Worm (Caenorhabditis elegans): ENCODE measurements around the gene aqp-2.

The aqp-2 gene

ce11 chrII:9277153-9277552 lies 15.4 kb upstream of the aqp-2 start:
- TF ChIP-seq tbp1 (GFP tag; optimal IDR thresholded peaks at IDR 0.05) (no peak), ceh-27 (GFP tag; optimal IDR thresholded peaks at IDR 0.05) (no peak), ceh-58 (GFP tag; IDR thresholded peaks at IDR 0.05) (no peak)

ce11 chrII:9275173-9275572 lies 13.4 kb upstream of the aqp-2 start:
- TF ChIP-seq zim-3 (tag; optimal IDR thresholded peaks at IDR 0.05) (peak; percentile 59), madf-3 (GFP tag; IDR thresholded peaks at IDR 0.05) (peak; percentile 64; the same call in 1 of the 2 replicates), zfh-2 (GFP tag; conservative IDR thresholded peaks at IDR 0.05) (no peak), lsl-1 (GFP tag; optimal IDR thresholded peaks at IDR 0.05) (no peak), hsf-1 (GFP tag; IDR thresholded peaks at IDR 0.05) (no peak), madf-6 (GFP tag; IDR thresholded peaks at IDR 0.05) (peak; percentile 22; the same call in 1 of the 2 replicates), ekl-4 (GFP tag; IDR thresholded peaks at IDR 0.05) (no peak), atf-7 (tag; optimal IDR thresholded peaks at IDR 0.05) (no peak), nfya-1 (tag; optimal IDR thresholded peaks at IDR 0.05; ENCODE audit: borderline replicate concordance, insufficient read depth) (no peak), tlf-1 (GFP tag; optimal IDR thresholded peaks at IDR 0.05) (no peak), cebp-1 (GFP tag; IDR thresholded peaks at IDR 0.05) (no peak), cebp-1 (tag; optimal IDR thresholded peaks at IDR 0.05) (peak; percentile 4), ceh-58 (GFP tag; IDR thresholded peaks at IDR 0.05) (peak; percentile 75; the same call in 1 of the 2 replicates)

ce11 chrII:9274734-9275133 lies 13.0 kb upstream of the aqp-2 start:
- no peak for TF ChIP-seq cebp-1 (GFP tag; IDR thresholded peaks at IDR 0.05)
- no peak for TF ChIP-seq cebp-1 (tag; optimal IDR thresholded peaks at IDR 0.05)
- no peak for TF ChIP-seq tbx-9 (tag; optimal IDR thresholded peaks at IDR 0.05; ENCODE audit: borderline replicate concordance)
- no peak for TF ChIP-seq F57C9.4 (tag; optimal IDR thresholded peaks at IDR 0.05)
- no peak for TF ChIP-seq gei-17 (GFP tag; optimal IDR thresholded peaks at IDR 0.05)
- no peak for TF ChIP-seq atf-7 (tag; optimal IDR thresholded peaks at IDR 0.05)
- no peak for TF ChIP-seq ztf-18 (tag; optimal IDR thresholded peaks at IDR 0.05)
- TF ChIP-seq mcd-1 (GFP tag; IDR thresholded peaks at IDR 0.05) = no peak
- peak; percentile 22 for TF ChIP-seq xnd-1 (tag; optimal IDR thresholded peaks at IDR 0.05)
- no peak for TF ChIP-seq F55B11.4 (tag; optimal IDR thresholded peaks at IDR 0.05; ENCODE audit: borderline replicate concordance, insufficient read depth)
- TF ChIP-seq K11D2.4 (GFP tag; IDR thresholded peaks at IDR 0.05) = no peak
- TF ChIP-seq sea-2 (GFP tag; IDR thresholded peaks at IDR 0.05) = no peak
- no peak for TF ChIP-seq snpc-4 (GFP tag; optimal IDR thresholded peaks at IDR 0.05)
- TF ChIP-seq snpc-4 (tag; optimal IDR thresholded peaks at IDR 0.05) = peak in 1 of 4 experiments; percentile 26
- no peak for TF ChIP-seq C06A6.2 (GFP tag; conservative IDR thresholded peaks at IDR 0.05)
- 0 out of 2 replicates have a peak, but pooled peaks have one; percentile 48 for TF ChIP-seq Y53G8AR.9 (GFP tag; conservative IDR thresholded peaks at IDR 0.05)

- TF ChIP-seq ekl-4 (GFP tag; IDR thresholded peaks at IDR 0.05) = peak; percentile 72
- no peak for TF ChIP-seq ceh-79 (tag; optimal IDR thresholded peaks at IDR 0.05)
- TF ChIP-seq hmg-1.2 (GFP tag; IDR thresholded peaks at IDR 0.05) = peak; percentile 98
- TF ChIP-seq rec-8 (tag; optimal IDR thresholded peaks at IDR 0.05) = no peak
- TF ChIP-seq mel-28 (tag; optimal IDR thresholded peaks at IDR 0.05; ENCODE audit: borderline replicate concordance) = no peak
- TF ChIP-seq Y95B8A.8 (GFP tag; IDR thresholded peaks at IDR 0.05) = 0 out of 2 replicates have a peak, but pooled peaks have one; percentile 17
- TF ChIP-seq B0035.1 (tag; optimal IDR thresholded peaks at IDR 0.05) = no peak
- no peak for TF ChIP-seq cebp-2 (GFP tag; IDR thresholded peaks at IDR 0.05)
- peak; percentile 4; the same call in 1 of the 2 replicates for TF ChIP-seq egl-18 (GFP tag; IDR thresholded peaks at IDR 0.05)
- peak; percentile 71 for TF ChIP-seq lin-26 (GFP tag; IDR thresholded peaks at IDR 0.05)
- TF ChIP-seq nhr-27 (tag; optimal IDR thresholded peaks at IDR 0.05) = no peak
- TF ChIP-seq F57C9.4 (tag; optimal IDR thresholded peaks at IDR 0.05) = no peak
- TF ChIP-seq madf-6 (GFP tag; IDR thresholded peaks at IDR 0.05) = no peak
- no peak for TF ChIP-seq bed-2 (GFP tag; IDR thresholded peaks at IDR 0.05)
- TF ChIP-seq lag-1 (GFP tag; IDR thresholded peaks at IDR 0.05) = no peak
- no peak; the same call in 1 of the 2 replicates for TF ChIP-seq egl-44 (GFP tag; IDR thresholded peaks at IDR 0.05)
- no peak for TF ChIP-seq C17E4.6 (GFP tag; IDR thresholded peaks at IDR 0.05)
- TF ChIP-seq tbx-9 (tag; optimal IDR thresholded peaks at IDR 0.05; ENCODE audit: borderline replicate concordance) = no peak
- no peak for TF ChIP-seq ccch-3 (GFP tag; optimal IDR thresholded peaks at IDR 0.05)
- TF ChIP-seq snpc-3.4 (tag; optimal IDR thresholded peaks at IDR 0.05) = no peak
Measured at ce11 chrII:9273984-9274383, 12.2 kb upstream of the aqp-2 start.
